Fruit fly (Drosophila melanogaster) whole organism, embryonic: ENCODE data around the gene CG32845.
A peak's percentile ranks its signal among the peaks of the same experiment; 100 is the strongest.

Source experiments
- Adf1 ChIP-seq: fragments of 200-800 bp; sonication (Bioruptor generic); IDR thresholded peaks from 2 replicates; pipeline ENCODE4 v1.3.6; 2022; ENCODE audit warnings: missing biosample characterization, missing genetic modification characterization
- Atf-2 ChIP-seq: fragments of 200-800 bp; sonication (Bioruptor generic); optimal IDR thresholded peaks from 2 replicates; lab custom pipeline; 2016; ENCODE audit warnings: missing biosample characterization, missing genetic modification characterization
- CG10147 ChIP-seq: fragments of 200-800 bp; sonication (Bioruptor generic); optimal IDR thresholded peaks from 2 replicates; lab custom pipeline; 2019; ENCODE audit warnings: missing biosample characterization, mild to moderate bottlenecking, missing genetic modification characterization, moderate library complexity
- CG10274 ChIP-seq: fragments of 200-800 bp; sonication (Bioruptor generic); optimal IDR thresholded peaks from 3 replicates; lab custom pipeline; 2017; ENCODE audit warnings: missing biosample characterization, mild to moderate bottlenecking, missing genetic modification characterization
- CG10654 ChIP-seq: fragments of 200-800 bp; sonication (Bioruptor generic); optimal IDR thresholded peaks from 2 replicates; lab custom pipeline; 2016; ENCODE audit warnings: missing biosample characterization, missing genetic modification characterization
- CG10979 ChIP-seq: fragments of 200-800 bp; sonication (Bioruptor generic); optimal IDR thresholded peaks from 2 replicates; lab custom pipeline; 2018; ENCODE audit warnings: missing biosample characterization, mild to moderate bottlenecking, missing genetic modification characterization, moderate library complexity
- CG11723 ChIP-seq: fragments of 200-800 bp; sonication (Bioruptor generic); optimal IDR thresholded peaks from 2 replicates; lab custom pipeline; 2017; ENCODE audit warnings: missing biosample characterization, mild to moderate bottlenecking, missing genetic modification characterization
- CG12155 ChIP-seq: fragments of 200-800 bp; sonication (Bioruptor generic); optimal IDR thresholded peaks from 3 replicates; lab custom pipeline; 2016; ENCODE audit warnings: missing biosample characterization, missing genetic modification characterization
- CG14014 ChIP-seq: fragments of 200-800 bp; sonication (Bioruptor generic); IDR thresholded peaks from 2 replicates; pipeline ENCODE4 v1.3.6; 2022; ENCODE audit warnings: missing biosample characterization, missing genetic modification characterization
- CG15073 ChIP-seq: fragments of 200-800 bp; sonication (Bioruptor generic); optimal IDR thresholded peaks from 2 replicates; lab custom pipeline; 2016; ENCODE audit warnings: missing biosample characterization, missing genetic modification characterization
- CG16779 ChIP-seq: fragments of 200-800 bp; sonication (Bioruptor generic); IDR thresholded peaks from 2 replicates; pipeline ENCODE4 v1.3.6; 2022; ENCODE audit warnings: missing biosample characterization, missing genetic modification characterization
- CG16863 ChIP-seq: fragments of 200-800 bp; sonication (Bioruptor generic); optimal IDR thresholded peaks from 3 replicates; lab custom pipeline; 2016; ENCODE audit warnings: missing biosample characterization, missing genetic modification characterization
- CG17385 ChIP-seq: fragments of 200-800 bp; sonication (Bioruptor generic); optimal IDR thresholded peaks from 3 replicates; lab custom pipeline; 2018; ENCODE audit warnings: missing biosample characterization, mild to moderate bottlenecking, missing genetic modification characterization
- CG17802 ChIP-seq: fragments of 200-800 bp; sonication (Bioruptor generic); optimal IDR thresholded peaks from 2 replicates; lab custom pipeline; 2018; ENCODE audit warnings: missing biosample characterization, mild to moderate bottlenecking, missing genetic modification characterization, moderate library complexity
- CG2875 ChIP-seq: fragments of 200-800 bp; sonication (Bioruptor generic); optimal IDR thresholded peaks from 2 replicates; lab custom pipeline; 2017; ENCODE audit warnings: missing biosample characterization, mild to moderate bottlenecking, missing genetic modification characterization, missing genetic modification reagents
- CG3065 ChIP-seq: fragments of 200-800 bp; sonication (Bioruptor generic); optimal IDR thresholded peaks from 2 replicates; lab custom pipeline; 2016; ENCODE audit warnings: missing biosample characterization, missing genetic modification characterization
- CG3163 ChIP-seq: fragments of 200-800 bp; sonication (Bioruptor generic); optimal IDR thresholded peaks from 3 replicates; lab custom pipeline; 2016; ENCODE audit warnings: missing biosample characterization, missing genetic modification characterization
- CG33213 ChIP-seq: fragments of 200-800 bp; sonication (Bioruptor generic); optimal IDR thresholded peaks from 3 replicates; lab custom pipeline; 2016; ENCODE audit warnings: missing biosample characterization, missing genetic modification characterization
- CG6654 ChIP-seq: fragments of 200-800 bp; sonication (Bioruptor generic); optimal IDR thresholded peaks from 2 replicates; lab custom pipeline; 2017; ENCODE audit warnings: missing biosample characterization, mild to moderate bottlenecking, missing genetic modification characterization
- CG7357 ChIP-seq: fragments of 200-800 bp; sonication (Bioruptor generic); IDR thresholded peaks from 3 replicates; pipeline ENCODE4 v1.3.6; 2022; ENCODE audit warnings: missing biosample characterization, missing genetic modification characterization
- CG8388 ChIP-seq: fragments of 200-800 bp; sonication (Bioruptor generic); optimal IDR thresholded peaks from 2 replicates; lab custom pipeline; 2019; ENCODE audit warnings: missing biosample characterization, mild to moderate bottlenecking, missing genetic modification characterization, moderate library complexity
- CG9437 ChIP-seq: fragments of 200-800 bp; sonication (Bioruptor generic); optimal IDR thresholded peaks from 2 replicates; lab custom pipeline; 2018; ENCODE audit warnings: missing biosample characterization, mild to moderate bottlenecking, missing genetic modification characterization
- CHES-1-like ChIP-seq: fragments of 200-800 bp; sonication (Bioruptor generic); optimal IDR thresholded peaks from 2 replicates; lab custom pipeline; 2016; ENCODE audit warnings: missing biosample characterization, missing genetic modification characterization
- CTCF ChIP-seq: fragments of 200-800 bp; sonication (Bioruptor generic); optimal IDR thresholded peaks from 2 replicates; lab custom pipeline; 2017; ENCODE audit warnings: missing biosample characterization, mild to moderate bottlenecking, missing genetic modification characterization, moderate library complexity
- Chrac-16 ChIP-seq: fragments of 200-800 bp; sonication (Bioruptor generic); optimal IDR thresholded peaks from 3 replicates; lab custom pipeline; 2016; ENCODE audit warnings: missing biosample characterization, missing genetic modification characterization
- MBD-R2 ChIP-seq: fragments of 200-800 bp; sonication (Bioruptor generic); IDR thresholded peaks from 2 replicates; pipeline ENCODE4 v1.3.6; 2022; ENCODE audit warnings: missing biosample characterization, missing genetic modification characterization
- Sox100B ChIP-seq: fragments of 200-800 bp; sonication (Bioruptor generic); optimal IDR thresholded peaks from 3 replicates; lab custom pipeline; 2018; ENCODE audit warnings: missing biosample characterization, mild to moderate bottlenecking, missing genetic modification characterization
- Vsx1 ChIP-seq: fragments of 200-800 bp; sonication (Bioruptor generic); optimal IDR thresholded peaks from 2 replicates; lab custom pipeline; 2017; ENCODE audit warnings: missing biosample characterization, mild to moderate bottlenecking, missing genetic modification characterization, missing genetic modification reagents
- ato ChIP-seq: fragments of 200-800 bp; sonication (Bioruptor generic); IDR thresholded peaks from 2 replicates; pipeline ENCODE4 v1.3.6; 2022; ENCODE audit warnings: missing biosample characterization, missing genetic modification characterization; ENCODE audit not compliant: partially characterized antibody
- btn ChIP-seq: fragments of 200-800 bp; sonication (Bioruptor generic); optimal IDR thresholded peaks from 2 replicates; lab custom pipeline; 2016; ENCODE audit warnings: missing biosample characterization, missing genetic modification characterization
- cad ChIP-seq: fragments of >200 bp; optimal IDR thresholded peaks from 2 replicates; lab custom pipeline; 2017; ENCODE audit warnings: missing biosample characterization, missing genetic modification characterization
- cg ChIP-seq: fragments of 200-800 bp; sonication (Bioruptor generic); optimal IDR thresholded peaks from 3 replicates; lab custom pipeline; 2019; ENCODE audit warnings: missing biosample characterization, mild to moderate bottlenecking, missing genetic modification characterization, moderate library complexity
- chinmo ChIP-seq: fragments of 200-800 bp; sonication (Bioruptor generic); IDR thresholded peaks from 4 replicates; pipeline ENCODE4 v1.3.6; 2022; ENCODE audit warnings: missing biosample characterization, missing genetic modification characterization; ENCODE audit not compliant: partially characterized antibody
- chn ChIP-seq: fragments of 200-800 bp; sonication (Bioruptor generic); optimal IDR thresholded peaks from 2 replicates; lab custom pipeline; 2016; ENCODE audit warnings: missing biosample characterization, missing genetic modification characterization
- corto ChIP-seq: fragments of 200-800 bp; sonication (Bioruptor generic); optimal IDR thresholded peaks from 2 replicates; lab custom pipeline; 2016; ENCODE audit warnings: missing biosample characterization, mild to moderate bottlenecking, missing genetic modification characterization, moderate library complexity
- eyg ChIP-seq: fragments of 200-800 bp; sonication (Bioruptor generic); optimal IDR thresholded peaks from 3 replicates; lab custom pipeline; 2016; ENCODE audit warnings: missing biosample characterization, missing genetic modification characterization
- fd64A ChIP-seq: fragments of 200-800 bp; sonication (Bioruptor generic); optimal IDR thresholded peaks from 3 replicates; lab custom pipeline; 2018; ENCODE audit warnings: missing biosample characterization, mild to moderate bottlenecking, missing genetic modification characterization
- gce ChIP-seq: fragments of 200-800 bp; sonication (Bioruptor generic); IDR thresholded peaks from 3 replicates; pipeline ENCODE4 v1.3.6; 2022; ENCODE audit warnings: missing biosample characterization, missing genetic modification characterization
- her ChIP-seq: fragments of 200-800 bp; sonication (Bioruptor generic); optimal IDR thresholded peaks from 2 replicates; lab custom pipeline; 2016; ENCODE audit warnings: missing biosample characterization, missing genetic modification characterization
- p53 ChIP-seq: fragments of 200-800 bp; sonication (Bioruptor generic); optimal IDR thresholded peaks from 2 replicates; lab custom pipeline; 2016; ENCODE audit warnings: missing biosample characterization, missing genetic modification characterization
- pb ChIP-seq: fragments of 200-800 bp; sonication (Bioruptor generic); optimal IDR thresholded peaks from 3 replicates; lab custom pipeline; 2016; ENCODE audit warnings: missing biosample characterization, missing genetic modification characterization
- prd ChIP-seq, 3 experiments: fragments of >200 bp in 2 of 3; fragments of 200-800 bp in 1 of 3; sonication (Bioruptor generic) in 1 of 3; optimal IDR thresholded peaks in 2 of 3; IDR thresholded peaks in 1 of 3; 2 replicates in 2 of 3; 3 replicates in 1 of 3; pipeline versions ENCODE4 v1.3.6 to Lab custom; 2017 to 2022; ENCODE audit warnings: missing biosample characterization in 1 of 3, missing genetic modification characterization in 1 of 3
- sima ChIP-seq: fragments of 200-800 bp; sonication (Bioruptor generic); optimal IDR thresholded peaks from 2 replicates; lab custom pipeline; 2016; ENCODE audit warnings: missing biosample characterization, missing genetic modification characterization
- sna ChIP-seq: fragments of 200-800 bp; sonication (Bioruptor generic); IDR thresholded peaks from 2 replicates; pipeline ENCODE4 v1.3.6; 2022; ENCODE audit warnings: missing biosample characterization, missing genetic modification characterization; ENCODE audit not compliant: partially characterized antibody
- so ChIP-seq: fragments of 200-800 bp; sonication (Bioruptor generic); IDR thresholded peaks from 3 replicates; pipeline ENCODE4 v1.3.6; 2022; ENCODE audit warnings: missing biosample characterization, missing genetic modification characterization
- tin ChIP-seq: fragments of 200-800 bp; sonication (Bioruptor generic); optimal IDR thresholded peaks from 3 replicates; lab custom pipeline; 2016; ENCODE audit warnings: missing biosample characterization, missing genetic modification characterization
- tna ChIP-seq: fragments of 200-800 bp; sonication (Bioruptor generic); IDR thresholded peaks from 2 replicates; pipeline ENCODE4 v1.3.6; 2022; ENCODE audit warnings: missing biosample characterization, missing genetic modification characterization; ENCODE audit not compliant: partially characterized antibody
- vnd ChIP-seq: fragments of 200-800 bp; sonication (Bioruptor generic); IDR thresholded peaks from 3 replicates; pipeline ENCODE4 v1.3.6; 2022; ENCODE audit warnings: missing biosample characterization, missing genetic modification characterization; ENCODE audit not compliant: partially characterized antibody
- zfh2 ChIP-seq: fragments of 200-800 bp; sonication (Bioruptor generic); optimal IDR thresholded peaks from 2 replicates; lab custom pipeline; 2016; ENCODE audit warnings: missing biosample characterization, missing genetic modification characterization

Gene CG32845

dm6 chr3L:257618-258475 lies 15.3 kb downstream of the CG32845 start, which contains the start of the genes DIP2 and wac (continued):
- peak; percentile 18 for TF ChIP-seq CG9437 (GFP tag; lab: Kevin White, UChicago)
- TF ChIP-seq chn (GFP tag; lab: Kevin White, UChicago) = peak; percentile 83
- TF ChIP-seq zfh2 (GFP tag; lab: Kevin White, UChicago) = peak; percentile 93
- no peak for TF ChIP-seq Sox100B
- peak; percentile 82 for TF ChIP-seq CG12155
- TF ChIP-seq sima = no peak
- peak; percentile 86 for TF ChIP-seq tna (GFP tag; lab: Robert Waterston, UW)
- peak; percentile 73; the same call in 2 of the 3 replicates for TF ChIP-seq so
- peak; percentile 60 for TF ChIP-seq btn (GFP tag; lab: Kevin White, UChicago)
- peak; percentile 53 for TF ChIP-seq CG17385 (GFP tag; lab: Kevin White, UChicago)
- TF ChIP-seq pb (GFP tag; lab: Kevin White, UChicago) = peak; percentile 53
- no peak for TF ChIP-seq CG6654 (GFP tag; lab: Kevin White, UChicago)
- peak; percentile 28 for TF ChIP-seq CG11723
- TF ChIP-seq CG10979 = peak; percentile 42
- TF ChIP-seq MBD-R2 (GFP tag; lab: Robert Waterston, UW) = peak; percentile 66
- TF ChIP-seq vnd = peak; percentile 84
- peak; percentile 68 for TF ChIP-seq ato (GFP tag; lab: Robert Waterston, UW)
- TF ChIP-seq CG17802 = peak; percentile 29
- no peak for TF ChIP-seq Vsx1 (GFP tag; lab: Kevin White, UChicago)
- TF ChIP-seq her (GFP tag; lab: Kevin White, UChicago) = peak; percentile 86
- TF ChIP-seq CG3065 (GFP tag; lab: Kevin White, UChicago) = peak; percentile 64
- peak; percentile 28 for TF ChIP-seq CG8388 (GFP tag; lab: Kevin White, UChicago)
- TF ChIP-seq CG14014 (GFP tag; lab: Robert Waterston, UW) = peak; percentile 71
- TF ChIP-seq Adf1 (GFP tag; lab: Robert Waterston, UW) = peak; percentile 36
- TF ChIP-seq CG15073 (GFP tag; lab: Kevin White, UChicago) = no peak
- TF ChIP-seq eyg = peak; percentile 88
- peak; percentile 85 for TF ChIP-seq Chrac-16 (GFP tag; lab: Kevin White, UChicago)
- peak; percentile 28 for TF ChIP-seq CG10147 (GFP tag; lab: Kevin White, UChicago)
- peak; percentile 59 for TF ChIP-seq CTCF (GFP tag; lab: Kevin White, UChicago)
- TF ChIP-seq CG10654 (GFP tag; lab: Kevin White, UChicago) = peak; percentile 79
- peak; percentile 78 for TF ChIP-seq CG16863 (GFP tag; lab: Kevin White, UChicago)
- peak; percentile 30 for TF ChIP-seq corto (GFP tag; lab: Kevin White, UChicago)
- no peak for TF ChIP-seq cad (GFP tag; lab: Kevin White, UChicago)
- TF ChIP-seq CG33213 (GFP tag; lab: Kevin White, UChicago) = peak; percentile 91
- peak; percentile 69 for TF ChIP-seq CHES-1-like (GFP tag; lab: Kevin White, UChicago)
- no peak; the same call in 2 of the 3 replicates for TF ChIP-seq CG7357
- TF ChIP-seq CG10274 (GFP tag; lab: Kevin White, UChicago) = no peak
- peak; percentile 85 for TF ChIP-seq sna (GFP tag; lab: Robert Waterston, UW)
- peak; percentile 76 for TF ChIP-seq p53
- TF ChIP-seq gce = no peak
- TF ChIP-seq CG16779 (GFP tag; lab: Robert Waterston, UW) = peak; percentile 71
- peak; percentile 51 for TF ChIP-seq CG2875 (GFP tag; lab: Kevin White, UChicago)
- TF ChIP-seq prd (optimal IDR thresholded peaks at IDR 0.05; lab: Kevin White, UChicago) = no peak
- peak; percentile 76; the same call in 2 of the 3 replicates for TF ChIP-seq prd (GFP tag; IDR thresholded peaks at IDR 0.05; lab: Robert Waterston, UW)
- peak; percentile 84; the same call in 2 of the 4 replicates for TF ChIP-seq chinmo (GFP tag; lab: Robert Waterston, UW)
- TF ChIP-seq tin (GFP tag; lab: Kevin White, UChicago) = peak; percentile 86
- TF ChIP-seq Atf-2 = peak; percentile 41
- TF ChIP-seq fd64A (GFP tag; lab: Kevin White, UChicago) = no peak
- peak; percentile 35 for TF ChIP-seq cg
- peak; percentile 75 for TF ChIP-seq CG3163 (GFP tag; lab: Kevin White, UChicago)
